Worm (Caenorhabditis elegans): ENCODE data around the gene T07H8.11.

T07H8.11 gene

DNA sequence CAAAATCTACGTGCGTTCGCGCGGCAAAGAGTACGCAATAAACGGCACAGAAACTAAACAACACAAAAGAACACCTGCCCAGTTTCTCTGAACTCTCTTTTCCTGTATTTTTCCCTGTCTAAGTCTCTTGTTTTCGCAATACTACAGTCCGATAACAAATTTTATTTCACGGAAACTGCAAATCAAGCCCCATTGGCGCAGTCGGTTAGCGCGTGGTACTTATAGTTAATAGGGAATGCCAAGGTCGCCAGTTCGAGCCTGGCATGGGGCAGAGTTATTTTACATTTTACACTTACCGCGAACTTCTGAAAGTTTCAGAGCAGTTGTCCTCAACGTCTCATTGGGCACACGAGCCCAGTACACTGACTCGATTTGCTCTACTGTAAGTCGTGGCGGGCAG, 33.9 kb downstream of the T07H8.11 start:
- TF ChIP-seq fkh-10 (GFP tag; optimal IDR thresholded peaks at IDR 0.05): no peak
- TF ChIP-seq dve-1 (tag; optimal IDR thresholded peaks at IDR 0.05): no peak
- TF ChIP-seq tbx-7 (tag; optimal IDR thresholded peaks at IDR 0.05): no peak
- no peak for TF ChIP-seq hlh-13 (GFP tag; optimal IDR thresholded peaks at IDR 0.05)
- TF ChIP-seq zip-5 (tag; optimal IDR thresholded peaks at IDR 0.05): no peak
- TF ChIP-seq rnt-1 (tag; optimal IDR thresholded peaks at IDR 0.05): no peak
- no peak for TF ChIP-seq sox-4 (tag; optimal IDR thresholded peaks at IDR 0.05)
- no peak for TF ChIP-seq C08G9.2 (tag; optimal IDR thresholded peaks at IDR 0.05)
- no peak for TF ChIP-seq sox-2 (GFP tag; IDR thresholded peaks at IDR 0.05)
- TF ChIP-seq elt-4 (tag; optimal IDR thresholded peaks at IDR 0.05): no peak
- TF ChIP-seq eyg-1 (tag; optimal IDR thresholded peaks at IDR 0.05): no peak
- TF ChIP-seq T23F11.4 (GFP tag; optimal IDR thresholded peaks at IDR 0.05): no peak
- TF ChIP-seq npax-4 (tag; optimal IDR thresholded peaks at IDR 0.05): no peak
- no peak for TF ChIP-seq hlh-15 (tag; optimal IDR thresholded peaks at IDR 0.05)
- no peak for TF ChIP-seq hlh-8 (tag; optimal IDR thresholded peaks at IDR 0.05)
- TF ChIP-seq che-1 (tag; optimal IDR thresholded peaks at IDR 0.05): no peak

DNA sequence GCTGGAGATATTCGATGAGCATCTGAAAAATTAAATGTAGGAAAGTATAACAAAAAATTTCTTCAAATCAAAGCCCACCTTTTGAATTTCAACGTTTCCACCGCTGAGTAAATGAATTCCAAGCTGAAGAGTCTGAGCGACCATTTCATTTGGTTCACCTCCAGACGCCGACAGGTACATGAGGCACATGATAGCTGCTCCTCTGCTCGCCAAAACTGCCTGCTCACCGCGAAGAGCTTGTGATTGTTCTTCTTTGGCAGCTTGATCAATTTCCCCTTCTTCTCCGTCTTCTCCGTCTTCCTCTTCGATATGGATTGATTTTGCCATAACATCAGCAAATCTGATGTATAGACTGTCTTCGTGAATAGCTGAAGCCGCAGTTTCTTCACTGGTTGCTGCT, 44.8 kb downstream of the T07H8.11 start:
- TF ChIP-seq dmd-4 (tag; optimal IDR thresholded peaks at IDR 0.05; ENCODE audit: borderline replicate concordance): no peak
- no peak for TF ChIP-seq C08G9.2 (tag; optimal IDR thresholded peaks at IDR 0.05)
- no peak for TF ChIP-seq hlh-30 (tag; optimal IDR thresholded peaks at IDR 0.05; ENCODE audit: insufficient read depth)
- no peak for TF ChIP-seq pqm-1 (tag; optimal IDR thresholded peaks at IDR 0.05)
- no peak for TF ChIP-seq Y22D7AL.16 (tag; optimal IDR thresholded peaks at IDR 0.05)
- no peak for TF ChIP-seq ceh-19 (GFP tag; optimal IDR thresholded peaks at IDR 0.05)
- no peak for TF ChIP-seq pha-4 (tag; optimal IDR thresholded peaks at IDR 0.05)
- TF ChIP-seq rnt-1 (tag; optimal IDR thresholded peaks at IDR 0.05): no peak
- no peak for TF ChIP-seq nhr-232 (tag; optimal IDR thresholded peaks at IDR 0.05)

DNA sequence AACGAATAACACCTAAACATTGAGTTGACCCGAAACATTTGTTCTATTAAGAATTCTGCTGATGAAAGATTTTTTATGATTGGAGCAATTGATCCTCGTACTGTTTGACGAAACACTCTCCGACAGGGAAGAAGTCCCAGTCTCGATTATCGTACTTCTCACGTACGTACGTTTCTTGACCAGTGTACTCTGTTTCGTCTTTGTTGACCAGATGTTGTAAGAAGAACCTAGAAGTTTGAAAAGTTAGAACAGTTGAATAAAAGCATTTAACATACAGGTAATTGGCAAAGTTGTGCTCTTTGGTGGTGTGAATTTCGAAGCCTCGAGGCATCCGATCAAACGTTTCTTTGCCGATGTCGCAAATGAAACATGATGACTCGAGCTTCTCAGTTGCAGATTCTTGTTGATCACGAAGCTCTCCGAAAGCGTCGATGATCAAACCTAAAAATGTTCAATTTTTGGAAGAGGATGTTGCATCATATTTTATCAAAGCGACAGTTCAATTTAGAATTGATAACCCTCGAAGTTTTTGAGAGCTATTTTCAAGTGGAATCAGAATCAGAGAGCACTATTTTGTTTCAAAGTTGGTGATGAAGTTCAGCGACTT, 49.2 kb downstream of the T07H8.11 start:
- TF ChIP-seq C38D4.7 (GFP tag; optimal IDR thresholded peaks at IDR 0.05) (no peak), zip-5 (tag; optimal IDR thresholded peaks at IDR 0.05) (no peak), pqm-1 (tag; optimal IDR thresholded peaks at IDR 0.05) (no peak), rnt-1 (tag; optimal IDR thresholded peaks at IDR 0.05) (no peak), ceh-45 (GFP tag; IDR thresholded peaks at IDR 0.05) (no peak), fax-1 (tag; optimal IDR thresholded peaks at IDR 0.05) (no peak), ztf-16 (tag; optimal IDR thresholded peaks at IDR 0.05) (no peak), elt-4 (tag; optimal IDR thresholded peaks at IDR 0.05) (no peak), ref-2 (tag; optimal IDR thresholded peaks at IDR 0.05) (no peak), ceh-22 (tag; optimal IDR thresholded peaks at IDR 0.05) (no peak), gmeb-2 (tag; optimal IDR thresholded peaks at IDR 0.05) (no peak), odd-2 (tag; optimal IDR thresholded peaks at IDR 0.05) (no peak), unc-3 (GFP tag; conservative IDR thresholded peaks at IDR 0.05) (no peak), unc-3 (tag; optimal IDR thresholded peaks at IDR 0.05) (no peak), nhr-11 (tag; optimal IDR thresholded peaks at IDR 0.05) (no peak)

DNA sequence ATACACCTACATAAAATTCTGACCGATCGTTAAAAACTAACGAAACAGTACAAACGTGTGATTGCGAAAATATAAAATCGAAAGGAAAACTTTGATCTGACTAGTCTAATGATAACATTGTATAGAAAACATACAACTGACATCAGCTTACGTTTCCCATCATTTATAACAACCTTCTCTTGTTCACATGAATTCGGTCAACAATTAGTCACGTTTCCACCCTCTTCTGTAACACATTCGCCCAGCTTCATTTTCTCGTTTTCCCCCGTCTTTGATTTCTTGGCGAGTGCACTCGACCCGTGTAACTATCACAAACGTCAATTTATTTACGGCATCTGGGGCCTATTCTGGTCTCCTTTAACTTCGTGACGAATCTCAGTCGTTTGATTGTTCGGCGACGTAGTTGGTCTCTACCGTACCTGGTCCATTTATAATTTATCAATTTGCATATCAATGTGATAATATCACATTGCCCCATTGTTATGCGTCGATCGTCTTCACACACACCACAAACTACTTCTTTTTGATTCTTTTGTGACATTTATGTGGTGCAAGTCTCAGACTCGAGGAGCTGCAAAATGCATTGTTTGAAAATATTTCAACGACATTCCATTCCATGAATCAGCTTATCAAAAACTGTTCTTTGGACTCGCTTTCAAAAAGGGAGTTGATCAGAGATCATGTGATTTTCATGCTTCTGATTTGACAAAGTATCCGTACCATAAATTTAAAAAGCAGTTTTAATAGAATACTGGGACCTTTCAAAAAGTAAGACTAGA, 50.2 kb downstream of the T07H8.11 start:
- TF ChIP-seq ceh-2 (tag; optimal IDR thresholded peaks at IDR 0.05) (no peak), ref-2 (tag; optimal IDR thresholded peaks at IDR 0.05) (no peak), pha-4 (tag; optimal IDR thresholded peaks at IDR 0.05) (no peak), ceh-45 (GFP tag; IDR thresholded peaks at IDR 0.05) (no peak), unc-86 (tag; optimal IDR thresholded peaks at IDR 0.05) (no peak), elt-4 (tag; optimal IDR thresholded peaks at IDR 0.05) (no peak), zip-5 (tag; optimal IDR thresholded peaks at IDR 0.05) (no peak)
